In genomic region chr3L:907673-908323, dm6 we compare ENCODE assay signal across 1 fruit fly cellular context.
TF ChIP-seq lines count a peak whose summit lies in the region.

No protein-coding gene starts in this region.

TF ChIP-seq in whole organism, embryonic, 481 proteins besides CTCF, POLR2A, EP300 and RAD21 (continued from another document):
- TF ChIP-seq D (optimal IDR thresholded peaks at IDR 0.05; lab: Kevin White, UChicago) (no peak), D (GFP tag; optimal IDR thresholded peaks at IDR 0.05; lab: Kevin White, UChicago) (peak; percentile 68), sens (GFP tag; lab: Kevin White, UChicago) (peak; percentile 92), Poxn (GFP tag; IDR thresholded peaks at IDR 0.05; lab: Robert Waterston, UW) (no peak), crol (GFP tag; IDR thresholded peaks at IDR 0.05; lab: Robert Waterston, UW) (no peak), CG10979 (tag; optimal IDR thresholded peaks at IDR 0.05; lab: Kevin White, UChicago) (peak; percentile 65), Hr51 (GFP tag; optimal IDR thresholded peaks at IDR 0.05; lab: Kevin White, UChicago) (peak in 1 of 2 experiments; percentile 27), pb (GFP tag; optimal IDR thresholded peaks at IDR 0.05; lab: Kevin White, UChicago) (no peak), Stat92E (GFP tag; optimal IDR thresholded peaks at IDR 0.05; lab: Kevin White, UChicago) (no peak), CG12236 (GFP tag; optimal IDR thresholded peaks at IDR 0.05; lab: Kevin White, UChicago) (no peak), Drgx (GFP tag; IDR thresholded peaks at IDR 0.05; lab: Robert Waterston, UW) (no peak), Usf (GFP tag; optimal IDR thresholded peaks at IDR 0.05; lab: Kevin White, UChicago) (no peak), Atf-2 (GFP tag; optimal IDR thresholded peaks at IDR 0.05; lab: Kevin White, UChicago) (no peak), kni (GFP tag; optimal IDR thresholded peaks at IDR 0.05; lab: Kevin White, UChicago) (peak; percentile 7), HLH54F (GFP tag; optimal IDR thresholded peaks at IDR 0.05; lab: Kevin White, UChicago) (no peak), CG12744 (GFP tag; optimal IDR thresholded peaks at IDR 0.05; lab: Kevin White, UChicago) (no peak), CG10274 (GFP tag; optimal IDR thresholded peaks at IDR 0.05; lab: Kevin White, UChicago) (no peak), CG17829 (tag; optimal IDR thresholded peaks at IDR 0.05; lab: Kevin White, UChicago) (peak; percentile 43), tin (GFP tag; optimal IDR thresholded peaks at IDR 0.05; lab: Kevin White, UChicago) (no peak), Chrac-16 (GFP tag; optimal IDR thresholded peaks at IDR 0.05; lab: Kevin White, UChicago) (peak; percentile 25), bcd (GFP tag; optimal IDR thresholded peaks at IDR 0.05; lab: Kevin White, UChicago) (peak; percentile 22), CG8281 (tag; optimal IDR thresholded peaks at IDR 0.05; lab: Kevin White, UChicago) (no peak), CG18599 (GFP tag; optimal IDR thresholded peaks at IDR 0.05; lab: Kevin White, UChicago) (peak; percentile 40), Sry-δ (GFP tag; optimal IDR thresholded peaks at IDR 0.05; lab: Kevin White, UChicago) (no peak), CG31365 (tag; optimal IDR thresholded peaks at IDR 0.05; lab: Kevin White, UChicago) (no peak), nom (GFP tag; optimal IDR thresholded peaks at IDR 0.05; lab: Kevin White, UChicago) (no peak), sqz (GFP tag; optimal IDR thresholded peaks at IDR 0.05; lab: Kevin White, UChicago) (no peak), CG18011 (GFP tag; optimal IDR thresholded peaks at IDR 0.05; lab: Kevin White, UChicago) (no peak), CG31441 (GFP tag; IDR thresholded peaks at IDR 0.05; lab: Robert Waterston, UW) (peak; percentile 15; the same call in 1 of the 2 replicates), CG2129 (GFP tag; IDR thresholded peaks at IDR 0.05; lab: Robert Waterston, UW; ENCODE audit: partially characterized antibody) (no peak), tio (GFP tag; optimal IDR thresholded peaks at IDR 0.05; lab: Kevin White, UChicago) (no peak), schlank (tag; optimal IDR thresholded peaks at IDR 0.05; lab: Kevin White, UChicago) (no peak), oc (tag; optimal IDR thresholded peaks at IDR 0.05; lab: Kevin White, UChicago) (peak; percentile 44), HHEX (GFP tag; optimal IDR thresholded peaks at IDR 0.05; lab: Kevin White, UChicago) (no peak), nmo (GFP tag; optimal IDR thresholded peaks at IDR 0.05; lab: Kevin White, UChicago) (peak; percentile 25), salm (tag; optimal IDR thresholded peaks at IDR 0.05; lab: Kevin White, UChicago) (no peak), CG12071 (GFP tag; optimal IDR thresholded peaks at IDR 0.05; lab: Kevin White, UChicago) (no peak), grn (GFP tag; optimal IDR thresholded peaks at IDR 0.05; lab: Kevin White, UChicago) (no peak), stc (GFP tag; IDR thresholded peaks at IDR 0.05; lab: Robert Waterston, UW) (0 out of 2 replicates have a peak, but pooled peaks have one; percentile 19), Dll (GFP tag; IDR thresholded peaks at IDR 0.05; lab: Robert Waterston, UW; ENCODE audit: partially characterized antibody) (no peak), inv (GFP tag; IDR thresholded peaks at IDR 0.05; lab: Robert Waterston, UW; ENCODE audit: partially characterized antibody) (no peak), cato (GFP tag; optimal IDR thresholded peaks at IDR 0.05; lab: Kevin White, UChicago; ENCODE audit: borderline replicate concordance) (no peak), CG10654 (GFP tag; optimal IDR thresholded peaks at IDR 0.05; lab: Kevin White, UChicago) (no peak), eyg (GFP tag; optimal IDR thresholded peaks at IDR 0.05; lab: Kevin White, UChicago) (no peak), Hand (GFP tag; optimal IDR thresholded peaks at IDR 0.05; lab: Kevin White, UChicago) (no peak), CG17328 (GFP tag; IDR thresholded peaks at IDR 0.05; lab: Robert Waterston, UW) (peak; percentile 39), CG7372 (GFP tag; IDR thresholded peaks at IDR 0.05; lab: Robert Waterston, UW) (no peak), PHDP (tag; optimal IDR thresholded peaks at IDR 0.05; lab: Kevin White, UChicago) (peak; percentile 5), ftz-f1 (GFP tag; optimal IDR thresholded peaks at IDR 0.05; lab: Kevin White, UChicago) (no peak), CG5953 (GFP tag; IDR thresholded peaks at IDR 0.05; lab: Robert Waterston, UW) (no peak), ci (GFP tag; IDR thresholded peaks at IDR 0.05; lab: Robert Waterston, UW) (peak; percentile 72), hb (GFP tag; IDR thresholded peaks at IDR 0.05; lab: Robert Waterston, UW; ENCODE audit: partially characterized antibody) (no peak)
